Worm (Caenorhabditis elegans) whole organism, late embryonic: ENCODE data around the gene T26A5.2.

ENCODE experiments used
- C08G9.2 ChIP-seq: sonication (generic microtip); optimal IDR thresholded peaks from 2 replicates; lab custom pipeline; 2016; ENCODE audit warnings: mild to moderate bottlenecking, missing genetic modification characterization, moderate library complexity, missing compliant biosample characterization
- C38D4.7 ChIP-seq: fragments of 200-800 bp; sonication (Bioruptor generic); optimal IDR thresholded peaks from 2 replicates; lab custom pipeline; 2018; ENCODE audit warnings: mild to moderate bottlenecking, missing genetic modification characterization, moderate library complexity, missing compliant biosample characterization
- K09A11.1 ChIP-seq: sonication (generic microtip); optimal IDR thresholded peaks from 2 replicates; lab custom pipeline; 2017; ENCODE audit warnings: antibody characterized with exemption, mild to moderate bottlenecking, missing genetic modification characterization, missing compliant biosample characterization; ENCODE audit not compliant: insufficient read depth
- ceh-14 ChIP-seq: sonication (generic microtip); optimal IDR thresholded peaks from 2 replicates; lab custom pipeline; 2016; ENCODE audit warnings: missing genotype, missing genetic modification characterization, missing compliant biosample characterization
- ceh-18 ChIP-seq: sonication (generic microtip); optimal IDR thresholded peaks from 2 replicates; lab custom pipeline; 2016; ENCODE audit warnings: missing genetic modification characterization, missing compliant biosample characterization
- ceh-2 ChIP-seq: sonication (generic microtip); optimal IDR thresholded peaks from 2 replicates; lab custom pipeline; 2016; ENCODE audit warnings: missing genotype, missing genetic modification characterization, missing compliant biosample characterization
- ceh-22 ChIP-seq: sonication (generic microtip); optimal IDR thresholded peaks from 2 replicates; lab custom pipeline; 2017; ENCODE audit warnings: missing biosample characterization, missing genetic modification characterization
- ceh-30 ChIP-seq: fragments of 150-350 bp; optimal IDR thresholded peaks from 2 replicates; lab custom pipeline; 2014; ENCODE audit warnings: missing biosample characterization, missing genetic modification characterization
- ceh-31 ChIP-seq: sonication (generic microtip); optimal IDR thresholded peaks from 2 replicates; lab custom pipeline; 2016; ENCODE audit warnings: missing genetic modification characterization, missing compliant biosample characterization
- ceh-34 ChIP-seq: sonication (generic microtip); optimal IDR thresholded peaks from 2 replicates; lab custom pipeline; 2016; ENCODE audit warnings: mild to moderate bottlenecking, missing genetic modification characterization, missing compliant biosample characterization
- ceh-48 ChIP-seq: sonication (generic microtip); optimal IDR thresholded peaks from 2 replicates; lab custom pipeline; 2016; ENCODE audit warnings: missing genetic modification characterization, inconsistent platforms, missing compliant biosample characterization
- ceh-6 ChIP-seq: fragments of 200-800 bp; sonication (Bioruptor generic); optimal IDR thresholded peaks from 2 replicates; lab custom pipeline; 2018; ENCODE audit warnings: mild to moderate bottlenecking, missing genetic modification characterization, missing compliant biosample characterization
- ceh-9 ChIP-seq: sonication (generic microtip); optimal IDR thresholded peaks from 2 replicates; lab custom pipeline; 2016; ENCODE audit warnings: mild to moderate bottlenecking, missing genetic modification characterization, inconsistent platforms, missing compliant biosample characterization
- dve-1 ChIP-seq: sonication (generic microtip); optimal IDR thresholded peaks from 2 replicates; lab custom pipeline; 2017; ENCODE audit warnings: antibody characterized with exemption, mild to moderate bottlenecking, missing genetic modification characterization, missing compliant biosample characterization
- elt-2 ChIP-seq: sonication (generic microtip); optimal IDR thresholded peaks from 2 replicates; lab custom pipeline; 2016; ENCODE audit warnings: missing genetic modification reagents, missing genetic modification characterization, missing compliant biosample characterization
- eyg-1 ChIP-seq: sonication (generic microtip); optimal IDR thresholded peaks from 2 replicates; lab custom pipeline; 2016; ENCODE audit warnings: missing genotype, missing genetic modification characterization, missing compliant biosample characterization
- fkh-10 ChIP-seq: fragments of 150-350 bp; optimal IDR thresholded peaks from 2 replicates; lab custom pipeline; 2014; ENCODE audit warnings: missing biosample characterization, missing genetic modification reagents, missing genetic modification characterization
- fkh-6 ChIP-seq: sonication (generic microtip); optimal IDR thresholded peaks from 2 replicates; lab custom pipeline; 2016; ENCODE audit warnings: missing genetic modification characterization, missing compliant biosample characterization
- hlh-13 ChIP-seq: fragments of 200-800 bp; sonication (Bioruptor generic); optimal IDR thresholded peaks from 2 replicates; lab custom pipeline; 2018; ENCODE audit warnings: mild to moderate bottlenecking, missing genetic modification characterization, missing compliant biosample characterization
- hlh-30 ChIP-seq: sonication (generic microtip); optimal IDR thresholded peaks from 2 replicates; lab custom pipeline; 2017; ENCODE audit warnings: antibody characterized with exemption, missing genetic modification characterization, missing compliant biosample characterization; ENCODE audit not compliant: insufficient read depth
- hlh-8 ChIP-seq: sonication (generic microtip); optimal IDR thresholded peaks from 2 replicates; lab custom pipeline; 2016; ENCODE audit warnings: missing genotype, missing genetic modification characterization, missing compliant biosample characterization
- lim-6 ChIP-seq: sonication (generic microtip); optimal IDR thresholded peaks from 2 replicates; lab custom pipeline; 2016; ENCODE audit warnings: missing genetic modification characterization, missing compliant biosample characterization
- madf-2 ChIP-seq: sonication (generic microtip); optimal IDR thresholded peaks from 2 replicates; lab custom pipeline; 2017; ENCODE audit warnings: missing genetic modification characterization, missing compliant biosample characterization
- nfya-1 ChIP-seq: sonication (generic microtip); optimal IDR thresholded peaks from 2 replicates; lab custom pipeline; 2017; ENCODE audit warnings: missing genetic modification characterization, mild to moderate bottlenecking, missing compliant biosample characterization, antibody characterized with exemption, moderate library complexity
- npax-4 ChIP-seq: sonication (generic microtip); optimal IDR thresholded peaks from 2 replicates; lab custom pipeline; 2016; ENCODE audit warnings: missing genetic modification characterization, missing compliant biosample characterization
- pag-3 ChIP-seq: sonication (generic microtip); optimal IDR thresholded peaks from 2 replicates; lab custom pipeline; 2016; ENCODE audit warnings: missing compliant biosample characterization, missing genetic modification characterization, borderline replicate concordance
- pat-9 ChIP-seq: fragments of 200-800 bp; sonication (Bioruptor generic); optimal IDR thresholded peaks from 2 replicates; lab custom pipeline; 2018; ENCODE audit warnings: mild to moderate bottlenecking, missing genetic modification characterization, moderate library complexity, missing compliant biosample characterization
- pax-1 ChIP-seq: fragments of 150-350 bp; optimal IDR thresholded peaks from 2 replicates; lab custom pipeline; 2014; ENCODE audit warnings: missing biosample characterization, missing genetic modification characterization
- pros-1 ChIP-seq: fragments of 150-350 bp; optimal IDR thresholded peaks from 2 replicates; lab custom pipeline; 2014; ENCODE audit warnings: missing biosample characterization, missing genetic modification reagents, missing genetic modification characterization
- ref-2 ChIP-seq: sonication (generic microtip); optimal IDR thresholded peaks from 2 replicates; lab custom pipeline; 2016; ENCODE audit warnings: missing genetic modification characterization, missing compliant biosample characterization
- rnt-1 ChIP-seq: sonication (generic microtip); optimal IDR thresholded peaks from 2 replicates; lab custom pipeline; 2016; ENCODE audit warnings: missing genetic modification characterization, missing compliant biosample characterization
- sox-2 ChIP-seq: fragments of 200-800 bp; sonication (Bioruptor generic); IDR thresholded peaks from 2 replicates; pipeline ENCODE4 v1.3.6; 2022; ENCODE audit warnings: missing genetic modification reagents, missing genetic modification characterization, missing compliant biosample characterization
- tbx-7 ChIP-seq: sonication (generic microtip); optimal IDR thresholded peaks from 2 replicates; lab custom pipeline; 2016; ENCODE audit warnings: missing genotype, missing genetic modification characterization, missing compliant biosample characterization
- unc-55 ChIP-seq: sonication (generic microtip); optimal IDR thresholded peaks from 2 replicates; lab custom pipeline; 2017; ENCODE audit warnings: missing biosample characterization, missing genetic modification reagents, missing genetic modification characterization
- unc-86 ChIP-seq: sonication (generic microtip); optimal IDR thresholded peaks from 2 replicates; lab custom pipeline; 2016; ENCODE audit warnings: missing genetic modification characterization, missing compliant biosample characterization

The T26A5.2 gene

ce11 chrIII:6507832-6508231, 40.7 kb downstream of the T26A5.2 start, which contains the start of gene F23F12.12:
F23F12.12 (plus strand) TSS chrIII:6508132.
- TF ChIP-seq hlh-8 (tag; lab: Kevin White, UChicago) (no peak), npax-4 (tag; lab: Kevin White, UChicago) (no peak), pax-1 (tag; lab: Kevin White, UChicago) (no peak), lim-6 (tag; lab: Kevin White, UChicago) (no peak), ceh-18 (tag; lab: Kevin White, UChicago) (no peak), rnt-1 (tag; lab: Kevin White, UChicago) (no peak), ceh-9 (tag; lab: Kevin White, UChicago) (no peak), pros-1 (tag; lab: Kevin White, UChicago) (no peak), ceh-22 (no peak), eyg-1 (no peak), unc-86 (no peak), C08G9.2 (tag; lab: Kevin White, UChicago) (no peak)

ce11 chrIII:6508327-6508726, 41.2 kb downstream of the T26A5.2 start:
- no peak for TF ChIP-seq ceh-31 (tag; lab: Kevin White, UChicago)
- TF ChIP-seq eyg-1 = no peak
- no peak for TF ChIP-seq C08G9.2 (tag; lab: Kevin White, UChicago)
- no peak for TF ChIP-seq madf-2
- no peak for TF ChIP-seq fkh-10 (GFP tag; lab: Kevin White, UChicago)
- no peak for TF ChIP-seq ref-2 (tag; lab: Kevin White, UChicago)
- TF ChIP-seq lim-6 (tag; lab: Kevin White, UChicago) = no peak
- TF ChIP-seq hlh-13 (GFP tag; lab: Kevin White, UChicago) = no peak
- TF ChIP-seq ceh-18 (tag; lab: Kevin White, UChicago) = no peak
- TF ChIP-seq fkh-6 = no peak
- no peak for TF ChIP-seq unc-86
- no peak for TF ChIP-seq C38D4.7 (GFP tag; lab: Kevin White, UChicago)
- TF ChIP-seq dve-1 (tag; lab: Kevin White, UChicago) = no peak
- no peak for TF ChIP-seq npax-4 (tag; lab: Kevin White, UChicago)

- TF ChIP-seq pat-9 (no peak), K09A11.1 (tag; lab: Kevin White, UChicago) (no peak), elt-2 (peak; percentile 63), unc-55 (GFP tag; lab: Kevin White, UChicago) (no peak), pag-3 (no peak)
These were observed 42.2 kb downstream of the T26A5.2 start for ce11 chrIII:6509301-6509700.

ce11 chrIII:6514673-6515072, 47.6 kb downstream of the T26A5.2 start, which contains the start of gene acr-5:
acr-5 (minus strand) TSS chrIII:6514773.
- TF ChIP-seq ceh-14 (tag; lab: Kevin White, UChicago) (no peak), fkh-6 (no peak), ceh-30 (tag; lab: Kevin White, UChicago) (no peak), lim-6 (tag; lab: Kevin White, UChicago) (no peak), tbx-7 (tag; lab: Kevin White, UChicago) (no peak), nfya-1 (tag; lab: Kevin White, UChicago) (no peak), ceh-2 (tag; lab: Kevin White, UChicago) (no peak), hlh-30 (tag; lab: Kevin White, UChicago) (no peak), pat-9 (no peak), hlh-8 (tag; lab: Kevin White, UChicago) (no peak), sox-2 (GFP tag; lab: Robert Waterston, UW) (no peak), ceh-48 (tag; lab: Kevin White, UChicago) (no peak), ceh-6 (GFP tag; lab: Kevin White, UChicago) (no peak), ceh-34 (tag; lab: Kevin White, UChicago) (no peak)
